Worm (Caenorhabditis elegans) whole organism, late embryonic: ENCODE data around the gene nhr-281.

Experiments
- C08G9.2 ChIP-seq: sonication (generic microtip); optimal IDR thresholded peaks from 2 replicates; lab custom pipeline; 2016; ENCODE audit warnings: mild to moderate bottlenecking, missing genetic modification characterization, moderate library complexity, missing compliant biosample characterization
- F13H6.1 ChIP-seq: sonication (generic microtip); optimal IDR thresholded peaks from 2 replicates; lab custom pipeline; 2016; ENCODE audit warnings: missing genetic modification characterization, missing compliant biosample characterization
- K02D7.2 ChIP-seq: sonication (generic microtip); optimal IDR thresholded peaks from 2 replicates; lab custom pipeline; 2017; ENCODE audit warnings: mild to moderate bottlenecking, missing genetic modification characterization, missing compliant biosample characterization
- T23F11.4 ChIP-seq: fragments of 200-800 bp; sonication (Bioruptor generic); optimal IDR thresholded peaks from 2 replicates; lab custom pipeline; 2018; ENCODE audit warnings: mild to moderate bottlenecking, missing genetic modification characterization, missing compliant biosample characterization
- ahr-1 ChIP-seq: sonication (generic microtip); optimal IDR thresholded peaks from 2 replicates; lab custom pipeline; 2016; ENCODE audit warnings: missing genetic modification characterization, missing compliant biosample characterization
- ama-1 ChIP-seq: fragments of 150-350 bp; optimal IDR thresholded peaks from 2 replicates; lab custom pipeline; 2014
- ceh-14 ChIP-seq: sonication (generic microtip); optimal IDR thresholded peaks from 2 replicates; lab custom pipeline; 2016; ENCODE audit warnings: missing genotype, missing genetic modification characterization, missing compliant biosample characterization
- ceh-18 ChIP-seq: sonication (generic microtip); optimal IDR thresholded peaks from 2 replicates; lab custom pipeline; 2016; ENCODE audit warnings: missing genetic modification characterization, missing compliant biosample characterization
- ceh-22 ChIP-seq: sonication (generic microtip); optimal IDR thresholded peaks from 2 replicates; lab custom pipeline; 2017; ENCODE audit warnings: missing biosample characterization, missing genetic modification characterization
- ceh-24 ChIP-seq: sonication (generic microtip); optimal IDR thresholded peaks from 2 replicates; lab custom pipeline; 2016; ENCODE audit warnings: mild to moderate bottlenecking, missing genetic modification characterization, missing compliant biosample characterization
- ceh-31 ChIP-seq: sonication (generic microtip); optimal IDR thresholded peaks from 2 replicates; lab custom pipeline; 2016; ENCODE audit warnings: missing genetic modification characterization, missing compliant biosample characterization
- ceh-45 ChIP-seq: fragments of 200-800 bp; sonication (Bioruptor generic); IDR thresholded peaks from 2 replicates; pipeline ENCODE4 v1.3.6; 2022; ENCODE audit warnings: missing genetic modification reagents, missing genetic modification characterization, missing compliant biosample characterization
- ceh-48 ChIP-seq: sonication (generic microtip); optimal IDR thresholded peaks from 2 replicates; lab custom pipeline; 2016; ENCODE audit warnings: missing genetic modification characterization, inconsistent platforms, missing compliant biosample characterization
- ceh-6 ChIP-seq: fragments of 200-800 bp; sonication (Bioruptor generic); optimal IDR thresholded peaks from 2 replicates; lab custom pipeline; 2018; ENCODE audit warnings: mild to moderate bottlenecking, missing genetic modification characterization, missing compliant biosample characterization
- ceh-9 ChIP-seq: sonication (generic microtip); optimal IDR thresholded peaks from 2 replicates; lab custom pipeline; 2016; ENCODE audit warnings: mild to moderate bottlenecking, missing genetic modification characterization, inconsistent platforms, missing compliant biosample characterization
- che-1 ChIP-seq: sonication (generic microtip); optimal IDR thresholded peaks from 2 replicates; lab custom pipeline; 2016; ENCODE audit warnings: mild to moderate bottlenecking, missing genetic modification characterization, missing compliant biosample characterization
- dmd-4 ChIP-seq: sonication (generic microtip); optimal IDR thresholded peaks from 2 replicates; lab custom pipeline; 2016; ENCODE audit warnings: borderline replicate concordance, missing genetic modification characterization, missing compliant biosample characterization
- dve-1 ChIP-seq: sonication (generic microtip); optimal IDR thresholded peaks from 2 replicates; lab custom pipeline; 2017; ENCODE audit warnings: antibody characterized with exemption, mild to moderate bottlenecking, missing genetic modification characterization, missing compliant biosample characterization
- elt-2 ChIP-seq: sonication (generic microtip); optimal IDR thresholded peaks from 2 replicates; lab custom pipeline; 2016; ENCODE audit warnings: missing genetic modification reagents, missing genetic modification characterization, missing compliant biosample characterization
- elt-4 ChIP-seq: sonication (generic microtip); optimal IDR thresholded peaks from 2 replicates; lab custom pipeline; 2016; ENCODE audit warnings: missing genetic modification characterization, missing compliant biosample characterization
- ets-4 ChIP-seq: sonication (generic microtip); optimal IDR thresholded peaks from 2 replicates; lab custom pipeline; 2016; ENCODE audit warnings: missing genetic modification characterization, missing compliant biosample characterization
- eyg-1 ChIP-seq: sonication (generic microtip); optimal IDR thresholded peaks from 2 replicates; lab custom pipeline; 2016; ENCODE audit warnings: missing genotype, missing genetic modification characterization, missing compliant biosample characterization
- fax-1 ChIP-seq: sonication (generic microtip); optimal IDR thresholded peaks from 2 replicates; lab custom pipeline; 2016; ENCODE audit warnings: missing genotype, missing genetic modification characterization, missing compliant biosample characterization
- fkh-6 ChIP-seq: sonication (generic microtip); optimal IDR thresholded peaks from 2 replicates; lab custom pipeline; 2016; ENCODE audit warnings: missing genetic modification characterization, missing compliant biosample characterization
- gmeb-2 ChIP-seq: sonication (generic microtip); optimal IDR thresholded peaks from 2 replicates; lab custom pipeline; 2016; ENCODE audit warnings: missing genetic modification characterization, inconsistent platforms, missing compliant biosample characterization
- hlh-30 ChIP-seq: sonication (generic microtip); optimal IDR thresholded peaks from 2 replicates; lab custom pipeline; 2017; ENCODE audit warnings: antibody characterized with exemption, missing genetic modification characterization, missing compliant biosample characterization; ENCODE audit not compliant: insufficient read depth
- hlh-6 ChIP-seq: sonication (generic microtip); optimal IDR thresholded peaks from 2 replicates; lab custom pipeline; 2016; ENCODE audit warnings: missing genotype, missing genetic modification characterization, missing compliant biosample characterization
- hlh-8 ChIP-seq: sonication (generic microtip); optimal IDR thresholded peaks from 2 replicates; lab custom pipeline; 2016; ENCODE audit warnings: missing genotype, missing genetic modification characterization, missing compliant biosample characterization
- lim-6 ChIP-seq: sonication (generic microtip); optimal IDR thresholded peaks from 2 replicates; lab custom pipeline; 2016; ENCODE audit warnings: missing genetic modification characterization, missing compliant biosample characterization
- mec-3 ChIP-seq: sonication (generic microtip); optimal IDR thresholded peaks from 2 replicates; lab custom pipeline; 2016; ENCODE audit warnings: borderline replicate concordance, missing genetic modification characterization, missing compliant biosample characterization
- nfya-1 ChIP-seq: sonication (generic microtip); optimal IDR thresholded peaks from 2 replicates; lab custom pipeline; 2017; ENCODE audit warnings: missing genetic modification characterization, mild to moderate bottlenecking, missing compliant biosample characterization, antibody characterized with exemption, moderate library complexity
- nhr-11 ChIP-seq: fragments of 150-350 bp; optimal IDR thresholded peaks from 2 replicates; lab custom pipeline; 2014; ENCODE audit warnings: missing biosample characterization, missing genetic modification characterization
- npax-4 ChIP-seq: sonication (generic microtip); optimal IDR thresholded peaks from 2 replicates; lab custom pipeline; 2016; ENCODE audit warnings: missing genetic modification characterization, missing compliant biosample characterization
- odd-2 ChIP-seq: sonication (generic microtip); optimal IDR thresholded peaks from 2 replicates; lab custom pipeline; 2017; ENCODE audit warnings: antibody characterized with exemption, mild to moderate bottlenecking, missing genetic modification characterization, missing compliant biosample characterization
- pat-9 ChIP-seq: fragments of 200-800 bp; sonication (Bioruptor generic); optimal IDR thresholded peaks from 2 replicates; lab custom pipeline; 2018; ENCODE audit warnings: mild to moderate bottlenecking, missing genetic modification characterization, moderate library complexity, missing compliant biosample characterization
- pax-1 ChIP-seq: fragments of 150-350 bp; optimal IDR thresholded peaks from 2 replicates; lab custom pipeline; 2014; ENCODE audit warnings: missing biosample characterization, missing genetic modification characterization
- pha-2 ChIP-seq: sonication (generic microtip); optimal IDR thresholded peaks from 2 replicates; lab custom pipeline; 2017; ENCODE audit warnings: mild to moderate bottlenecking, missing genetic modification characterization, missing compliant biosample characterization
- pqm-1 ChIP-seq: sonication (generic microtip); optimal IDR thresholded peaks from 2 replicates; lab custom pipeline; 2016; ENCODE audit warnings: missing genetic modification characterization, missing compliant biosample characterization
- pros-1 ChIP-seq: fragments of 150-350 bp; optimal IDR thresholded peaks from 2 replicates; lab custom pipeline; 2014; ENCODE audit warnings: missing biosample characterization, missing genetic modification reagents, missing genetic modification characterization
- ref-2 ChIP-seq: sonication (generic microtip); optimal IDR thresholded peaks from 2 replicates; lab custom pipeline; 2016; ENCODE audit warnings: missing genetic modification characterization, missing compliant biosample characterization
- rnt-1 ChIP-seq: sonication (generic microtip); optimal IDR thresholded peaks from 2 replicates; lab custom pipeline; 2016; ENCODE audit warnings: missing genetic modification characterization, missing compliant biosample characterization
- sox-2 ChIP-seq: fragments of 200-800 bp; sonication (Bioruptor generic); IDR thresholded peaks from 2 replicates; pipeline ENCODE4 v1.3.6; 2022; ENCODE audit warnings: missing genetic modification reagents, missing genetic modification characterization, missing compliant biosample characterization
- syd-9 ChIP-seq: sonication (generic microtip); optimal IDR thresholded peaks from 2 replicates; lab custom pipeline; 2016; ENCODE audit warnings: mild to moderate bottlenecking, missing genetic modification characterization, moderate library complexity, missing compliant biosample characterization
- tbx-7 ChIP-seq: sonication (generic microtip); optimal IDR thresholded peaks from 2 replicates; lab custom pipeline; 2016; ENCODE audit warnings: missing genotype, missing genetic modification characterization, missing compliant biosample characterization
- ttx-3 ChIP-seq: sonication (generic microtip); optimal IDR thresholded peaks from 2 replicates; lab custom pipeline; 2016; ENCODE audit warnings: missing genetic modification reagents, missing genetic modification characterization, missing compliant biosample characterization
- unc-3 ChIP-seq, 2 experiments: fragments of 200-800 bp in 1 of 2; sonication (Bioruptor generic) in 1 of 2; sonication (generic microtip) in 1 of 2; conservative IDR thresholded peaks in 1 of 2; optimal IDR thresholded peaks in 1 of 2; 2 replicates each; pipeline versions ENCODE4 v1.3.6 to Lab custom; 2016 to 2022; ENCODE audit warnings: missing compliant biosample characterization in 2 of 2, missing genetic modification characterization in 2 of 2, missing genetic modification reagents in 1 of 2
- unc-42 ChIP-seq: sonication (generic microtip); optimal IDR thresholded peaks from 2 replicates; lab custom pipeline; 2016; ENCODE audit warnings: missing genotype, missing genetic modification characterization, missing compliant biosample characterization
- zip-5 ChIP-seq: sonication (generic microtip); optimal IDR thresholded peaks from 2 replicates; lab custom pipeline; 2016; ENCODE audit warnings: missing genetic modification characterization, missing compliant biosample characterization

nhr-281 gene

ce11 chrX:14132677-14133076 lies 19.4 kb upstream of the nhr-281 start:
- TF ChIP-seq ahr-1 (tag; lab: Kevin White, UChicago) (no peak), mec-3 (no peak), ceh-31 (tag; lab: Kevin White, UChicago) (no peak), dve-1 (no peak), ama-1 (lab: Kevin White, UChicago) (no peak), npax-4 (no peak), hlh-8 (tag; lab: Kevin White, UChicago) (no peak), ttx-3 (tag; lab: Kevin White, UChicago) (no peak), ceh-22 (tag; lab: Kevin White, UChicago) (no peak), odd-2 (tag; lab: Kevin White, UChicago) (no peak), ceh-6 (GFP tag; lab: Kevin White, UChicago) (no peak), lim-6 (no peak), ceh-9 (no peak)

ce11 chrX:14131476-14131875 lies 18.2 kb upstream of the nhr-281 start:
- TF ChIP-seq pha-2 (tag; lab: Kevin White, UChicago): no peak
- TF ChIP-seq ceh-45 (GFP tag; lab: Robert Waterston, UW): no peak
- TF ChIP-seq syd-9 (tag; lab: Kevin White, UChicago): no peak
- no peak for TF ChIP-seq fkh-6 (tag; lab: Kevin White, UChicago)
- no peak for TF ChIP-seq nhr-11 (tag; lab: Kevin White, UChicago)
- no peak for TF ChIP-seq pqm-1 (tag; lab: Kevin White, UChicago)
- no peak for TF ChIP-seq pat-9 (tag; lab: Kevin White, UChicago)
- no peak for TF ChIP-seq rnt-1 (tag; lab: Kevin White, UChicago)
- TF ChIP-seq tbx-7 (tag; lab: Kevin White, UChicago): no peak
- no peak for TF ChIP-seq dmd-4
- TF ChIP-seq hlh-30: no peak
- TF ChIP-seq unc-3 (GFP tag; conservative IDR thresholded peaks at IDR 0.05; lab: Robert Waterston, UW): no peak
- no peak for TF ChIP-seq unc-3 (tag; optimal IDR thresholded peaks at IDR 0.05; lab: Kevin White, UChicago)
- no peak for TF ChIP-seq ceh-18
- TF ChIP-seq ets-4 (tag; lab: Kevin White, UChicago): no peak
- no peak for TF ChIP-seq T23F11.4 (GFP tag; lab: Kevin White, UChicago)
- no peak for TF ChIP-seq K02D7.2 (tag; lab: Kevin White, UChicago)
- TF ChIP-seq ceh-22 (tag; lab: Kevin White, UChicago): no peak
- TF ChIP-seq npax-4: no peak
- no peak for TF ChIP-seq ttx-3 (tag; lab: Kevin White, UChicago)
- TF ChIP-seq elt-4 (tag; lab: Kevin White, UChicago): no peak

- TF ChIP-seq pax-1 (tag; lab: Kevin White, UChicago) (no peak), npax-4 (no peak), nfya-1 (tag; lab: Kevin White, UChicago) (peak; percentile 28), lim-6 (no peak), F13H6.1 (no peak), che-1 (tag; lab: Kevin White, UChicago) (no peak), pros-1 (tag; lab: Kevin White, UChicago) (no peak), sox-2 (GFP tag; lab: Robert Waterston, UW) (no peak), ets-4 (tag; lab: Kevin White, UChicago) (peak; percentile 28), ceh-31 (tag; lab: Kevin White, UChicago) (peak; percentile 69), hlh-6 (tag; lab: Kevin White, UChicago) (no peak), ahr-1 (tag; lab: Kevin White, UChicago) (no peak), C08G9.2 (tag; lab: Kevin White, UChicago) (peak; percentile 51), eyg-1 (tag; lab: Kevin White, UChicago) (no peak), gmeb-2 (no peak), ref-2 (tag; lab: Kevin White, UChicago) (no peak), dve-1 (no peak), ttx-3 (tag; lab: Kevin White, UChicago) (no peak), ceh-6 (GFP tag; lab: Kevin White, UChicago) (no peak), fax-1 (no peak), ceh-24 (tag; lab: Kevin White, UChicago) (no peak), ceh-48 (peak; percentile 45), zip-5 (tag; lab: Kevin White, UChicago) (no peak), ceh-14 (no peak), hlh-30 (no peak), unc-42 (tag; lab: Kevin White, UChicago) (no peak), rnt-1 (tag; lab: Kevin White, UChicago) (no peak), elt-2 (no peak)
These were observed 14.2 kb upstream of the nhr-281 start, which contains the start of gene F28H6.4 for ce11 chrX:14127291-14127922. Gene F28H6.4, plus strand, starts transcription at chrX:14127872.
